Worm (Caenorhabditis elegans) whole organism, L2 larva: ENCODE measurements around the gene CD4.11.

ENCODE experiments used
- ama-1 ChIP-seq: fragments of 150-350 bp; optimal IDR thresholded peaks from 2 replicates; lab custom pipeline; 2018; ENCODE audit warnings: inconsistent platforms
- fos-1 ChIP-seq: fragments of 150-350 bp; optimal IDR thresholded peaks from 2 replicates; lab custom pipeline; 2014; ENCODE audit warnings: missing biosample characterization, missing genetic modification characterization
- skn-1 ChIP-seq: sonication (generic microtip); optimal IDR thresholded peaks from 2 replicates; lab custom pipeline; 2017; ENCODE audit warnings: missing biosample characterization, missing genetic modification characterization

DNA sequence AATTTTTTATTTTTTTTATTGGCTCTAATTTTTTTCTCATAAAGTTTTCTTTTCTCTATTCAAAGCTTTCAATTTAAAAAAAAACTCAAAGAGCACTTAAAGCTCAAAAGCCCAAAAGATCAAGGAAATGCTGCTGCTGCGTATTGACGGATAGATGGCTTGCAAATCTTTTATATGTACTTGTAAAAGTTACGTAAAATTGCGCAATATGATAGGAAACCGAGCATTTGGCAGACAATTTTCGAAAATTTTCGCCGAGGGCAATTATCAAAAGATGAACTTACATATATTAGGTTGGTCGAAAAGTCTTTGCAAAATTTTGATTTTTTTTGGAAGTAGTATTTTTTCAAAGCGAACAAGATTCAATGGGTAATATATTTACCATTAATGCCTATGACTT is 36.4 kb upstream of the CD4.11 start:
- TF ChIP-seq skn-1 (tag; lab: Kevin White, UChicago), result no peak
- TF ChIP-seq fos-1, result no peak
- TF ChIP-seq ama-1 (lab: Kevin White, UChicago), result no peak
